Fruit fly (Drosophila melanogaster) whole organism, prepupa: ENCODE measurements around the gene CG32772.
A peak's percentile ranks its signal among the peaks of the same experiment; 100 is the strongest.

Source experiments
- CG11902 ChIP-seq: fragments of 200-800 bp; sonication (Bioruptor generic); optimal IDR thresholded peaks from 3 replicates; lab custom pipeline; 2016; ENCODE audit warnings: missing biosample characterization, missing genetic modification characterization
- CG3919 ChIP-seq: fragments of 200-800 bp; sonication (Bioruptor generic); optimal IDR thresholded peaks from 3 replicates; lab custom pipeline; 2016; ENCODE audit warnings: missing biosample characterization, missing genetic modification characterization
- CG6854 ChIP-seq: fragments of 200-800 bp; sonication (Bioruptor generic); optimal IDR thresholded peaks from 2 replicates; lab custom pipeline; 2017; ENCODE audit warnings: missing biosample characterization, mild to moderate bottlenecking, missing genetic modification characterization
- CG8119 ChIP-seq: fragments of 200-800 bp; sonication (Bioruptor generic); IDR thresholded peaks from 3 replicates; pipeline ENCODE4 v1.3.6; 2022; ENCODE audit warnings: missing biosample characterization, missing genetic modification characterization
- Eip93F ChIP-seq: fragments of 200-800 bp; sonication (Bioruptor generic); optimal IDR thresholded peaks from 2 replicates; lab custom pipeline; 2016; ENCODE audit warnings: missing biosample characterization, mild to moderate bottlenecking, missing genetic modification characterization
- Hr4 ChIP-seq: fragments of 200-800 bp; sonication (Bioruptor generic); optimal IDR thresholded peaks from 3 replicates; lab custom pipeline; 2016; ENCODE audit warnings: missing biosample characterization, missing genetic modification characterization
- Sox15 ChIP-seq: fragments of 200-800 bp; sonication (Bioruptor generic); optimal IDR thresholded peaks from 3 replicates; lab custom pipeline; 2016; ENCODE audit warnings: missing biosample characterization, missing genetic modification characterization
- acj6 ChIP-seq: fragments of 200-800 bp; sonication (Bioruptor generic); optimal IDR thresholded peaks from 3 replicates; lab custom pipeline; 2016; ENCODE audit warnings: missing biosample characterization, missing genetic modification characterization
- fkh ChIP-seq: fragments of 200-800 bp; sonication (Bioruptor generic); optimal IDR thresholded peaks from 3 replicates; lab custom pipeline; 2017; ENCODE audit warnings: missing biosample characterization, mild to moderate bottlenecking, missing genetic modification characterization, moderate library complexity
- svp ChIP-seq: fragments of 200-800 bp; sonication (Bioruptor generic); peaks from one replicate; lab custom pipeline; 2016; ENCODE audit warnings: missing biosample characterization, missing genetic modification characterization

- TF ChIP-seq CG3919 (GFP tag; lab: Kevin White, UChicago): peak; percentile 23
- TF ChIP-seq CG11902 (GFP tag; lab: Kevin White, UChicago): no peak
- TF ChIP-seq svp (GFP tag; lab: Kevin White, UChicago): peak; percentile 64
- TF ChIP-seq acj6: no peak
- no peak for TF ChIP-seq Hr4
- no peak for TF ChIP-seq CG6854 (GFP tag; lab: Kevin White, UChicago)
- TF ChIP-seq CG8119 (GFP tag; lab: Robert Waterston, UW): peak; percentile 55; the same call in 2 of the 3 replicates
- no peak for TF ChIP-seq Eip93F (GFP tag; lab: Kevin White, UChicago)
- TF ChIP-seq fkh (GFP tag; lab: Kevin White, UChicago): no peak
- TF ChIP-seq Sox15 (GFP tag; lab: Kevin White, UChicago): no peak
These were observed 47.0 kb downstream of the CG32772 start for dm6 chrX:4955788-4956442.
